Worm (Caenorhabditis elegans) whole organism, L4/young adult: ENCODE measurements around the gene pid-1.

Experiments
- W03F9.2 ChIP-seq: fragments of 150-350 bp; optimal IDR thresholded peaks from 2 replicates; lab custom pipeline; 2014; ENCODE audit warnings: missing biosample characterization, missing genetic modification characterization
- dao-5 ChIP-seq: sonication (generic microtip); optimal IDR thresholded peaks from 2 replicates; lab custom pipeline; 2016; ENCODE audit warnings: missing genotype, missing genetic modification characterization, moderate library complexity, missing compliant biosample characterization
- him-1 ChIP-seq: sonication (generic microtip); optimal IDR thresholded peaks from 2 replicates; lab custom pipeline; 2016; ENCODE audit warnings: missing genotype, missing genetic modification reagents, missing genetic modification characterization, missing compliant biosample characterization

- TF ChIP-seq W03F9.2 (tag; lab: Kevin White, UChicago), result no peak
- TF ChIP-seq dao-5 (tag; lab: Kevin White, UChicago), result no peak
- TF ChIP-seq him-1 (tag; lab: Kevin White, UChicago), result no peak
Measured at ce11 chrII:7719039-7719438, 28.7 kb upstream of the pid-1 start.
